Worm (Caenorhabditis elegans): ENCODE results near the gene srlf-17.

DNA sequence TGAATTAATAATTGTTTCAGACTA, 23.3 kb upstream of the srlf-17 start, which contains the start of gene swsn-4:
- TF ChIP-seq ztf-29 (GFP tag; IDR thresholded peaks at IDR 0.05): no peak
- TF ChIP-seq ztf-23 (GFP tag; IDR thresholded peaks at IDR 0.05): no peak
- no peak for TF ChIP-seq cog-1 (tag; optimal IDR thresholded peaks at IDR 0.05)
- no peak for TF ChIP-seq tab-1 (GFP tag; IDR thresholded peaks at IDR 0.05)
- TF ChIP-seq klf-2 (GFP tag; conservative IDR thresholded peaks at IDR 0.05): no peak
